Fruit fly (Drosophila melanogaster): ENCODE results near the gene E5.

E5 gene

dm6 chr3R:13892870-13893269 is 18.2 kb upstream of the E5 start (continued):
- TF ChIP-seq CG7928 (GFP tag; optimal IDR thresholded peaks at IDR 0.05) (no peak), CG11695 (GFP tag; IDR thresholded peaks at IDR 0.05) (0 out of 3 replicates have a peak, but pooled peaks have one; percentile 12), Blimp-1 (GFP tag; optimal IDR thresholded peaks at IDR 0.05) (peak; percentile 58), CG18599 (GFP tag; optimal IDR thresholded peaks at IDR 0.05) (peak; percentile 8), psq (GFP tag; optimal IDR thresholded peaks at IDR 0.05) (no peak), amos (GFP tag; IDR thresholded peaks at IDR 0.05; ENCODE audit: partially characterized antibody) (no peak), Ptx1 (GFP tag; IDR thresholded peaks at IDR 0.05) (peak; percentile 45), dmrt11E (tag; optimal IDR thresholded peaks at IDR 0.05) (peak; percentile 49), lola (GFP tag; optimal IDR thresholded peaks at IDR 0.05) (peak in 1 of 3 experiments; percentile 30), fd64A (GFP tag; optimal IDR thresholded peaks at IDR 0.05) (peak; percentile 41), so (GFP tag; IDR thresholded peaks at IDR 0.05) (0 out of 3 replicates have a peak, but pooled peaks have one; percentile 21), D (optimal IDR thresholded peaks at IDR 0.05) (no peak), D (GFP tag; optimal IDR thresholded peaks at IDR 0.05) (peak; percentile 39), CG2678 (tag; optimal IDR thresholded peaks at IDR 0.05) (peak; percentile 56), H15 (GFP tag; IDR thresholded peaks at IDR 0.05) (peak; percentile 50; the same call in 1 of the 3 replicates), CG33213 (GFP tag; optimal IDR thresholded peaks at IDR 0.05) (no peak), Nf-YC (tag; optimal IDR thresholded peaks at IDR 0.05) (no peak), CG6765 (GFP tag; optimal IDR thresholded peaks at IDR 0.05) (no peak), Hsf (GFP tag; optimal IDR thresholded peaks at IDR 0.05) (peak; percentile 24), phol (tag; optimal IDR thresholded peaks at IDR 0.05) (peak; percentile 64), CG14050 (GFP tag; IDR thresholded peaks at IDR 0.05) (no peak), knrl (GFP tag; IDR thresholded peaks at IDR 0.05; ENCODE audit: partially characterized antibody) (no peak), CG6689 (GFP tag; IDR thresholded peaks at IDR 0.05) (peak; percentile 41; the same call in 1 of the 2 replicates), CG14441 (GFP tag; IDR thresholded peaks at IDR 0.05) (peak; percentile 43; the same call in 1 of the 2 replicates), fd96Cb (tag; optimal IDR thresholded peaks at IDR 0.05) (peak; percentile 59), H2.0 (GFP tag; IDR thresholded peaks at IDR 0.05) (peak; percentile 23; the same call in 1 of the 2 replicates), CG31441 (GFP tag; IDR thresholded peaks at IDR 0.05) (peak; percentile 60), CoRest (tag; optimal IDR thresholded peaks at IDR 0.05) (peak; percentile 28), CG30431 (GFP tag; optimal IDR thresholded peaks at IDR 0.05) (no peak), CG34376 (GFP tag; optimal IDR thresholded peaks at IDR 0.05) (no peak), vvl (GFP tag; IDR thresholded peaks at IDR 0.05) (peak; percentile 60), CG4424 (GFP tag; optimal IDR thresholded peaks at IDR 0.05) (peak; percentile 37), sens-2 (GFP tag; IDR thresholded peaks at IDR 0.05) (no peak), eve (GFP tag; optimal IDR thresholded peaks at IDR 0.05) (peak in 1 of 2 experiments; percentile 57), Sox102F (GFP tag; optimal IDR thresholded peaks at IDR 0.05) (peak; percentile 73), CG17612 (GFP tag; IDR thresholded peaks at IDR 0.05) (no peak), CG8089 (GFP tag; optimal IDR thresholded peaks at IDR 0.05) (no peak), zfh1 (GFP tag; IDR thresholded peaks at IDR 0.05) (peak; percentile 69), CG17361 (GFP tag; IDR thresholded peaks at IDR 0.05) (peak; percentile 59; the same call in 2 of the 3 replicates), CG17385 (GFP tag; optimal IDR thresholded peaks at IDR 0.05) (peak; percentile 23), dpn (GFP tag; optimal IDR thresholded peaks at IDR 0.05) (peak in 1 of 2 experiments; percentile 30), sima (GFP tag; optimal IDR thresholded peaks at IDR 0.05) (no peak), Hr3 (GFP tag; optimal IDR thresholded peaks at IDR 0.05) (peak; percentile 10), CTCF (GFP tag; optimal IDR thresholded peaks at IDR 0.05) (no peak), Nf-YB (GFP tag; optimal IDR thresholded peaks at IDR 0.05) (no peak), CG7556 (GFP tag; optimal IDR thresholded peaks at IDR 0.05) (peak; percentile 26), CG4282 (GFP tag; optimal IDR thresholded peaks at IDR 0.05) (no peak), CG6791 (GFP tag; IDR thresholded peaks at IDR 0.05; ENCODE audit: partially characterized antibody) (no peak), ci (GFP tag; IDR thresholded peaks at IDR 0.05) (peak; percentile 82), ATbp (GFP tag; optimal IDR thresholded peaks at IDR 0.05) (peak; percentile 48), otp (GFP tag; IDR thresholded peaks at IDR 0.05) (0 out of 3 replicates have a peak, but pooled peaks have one; percentile 43)

Measured in whole organism, embryonic.